Fruit fly (Drosophila melanogaster): ENCODE results near the gene TRAM.

TRAM gene

dm6 chrX:964012-964411 is 29.0 kb downstream of the TRAM start:
- TF ChIP-seq Sin3A (optimal IDR thresholded peaks at IDR 0.05) (no peak), insv (optimal IDR thresholded peaks at IDR 0.05) (no peak), Myc (optimal IDR thresholded peaks at IDR 0.05) (no peak), psq (optimal IDR thresholded peaks at IDR 0.05) (no peak), ttk (optimal IDR thresholded peaks at IDR 0.05) (no peak)

- TF ChIP-seq h (optimal IDR thresholded peaks at IDR 0.05), result no peak
- TF ChIP-seq psq (optimal IDR thresholded peaks at IDR 0.05), result no peak
Measured at dm6 chrX:966818-967217, 31.8 kb downstream of the TRAM start.

- no peak for TF ChIP-seq ttk (optimal IDR thresholded peaks at IDR 0.05)
Measured at dm6 chrX:985911-986310, 50.9 kb downstream of the TRAM start.
